Worm (Caenorhabditis elegans) whole organism, early embryonic: ENCODE results near the gene F09E5.7.

Source experiments
- B0310.2 ChIP-seq: sonication (generic microtip); optimal IDR thresholded peaks from 2 replicates; lab custom pipeline; 2016; ENCODE audit warnings: mild to moderate bottlenecking, missing genetic modification characterization, missing compliant biosample characterization
- F13C5.2 ChIP-seq: sonication (generic microtip); optimal IDR thresholded peaks from 2 replicates; lab custom pipeline; 2017; ENCODE audit warnings: mild to moderate bottlenecking, missing genetic modification characterization, inconsistent platforms, missing compliant biosample characterization
- aly-1 ChIP-seq: sonication (generic microtip); optimal IDR thresholded peaks from 2 replicates; lab custom pipeline; 2016; ENCODE audit warnings: missing genetic modification characterization, missing compliant biosample characterization
- ama-1 ChIP-seq: fragments of 150-350 bp; optimal IDR thresholded peaks from 2 replicates; lab custom pipeline; 2014
- ceh-13 ChIP-seq: fragments of 200-800 bp; sonication (Bioruptor generic); optimal IDR thresholded peaks from 2 replicates; lab custom pipeline; 2018; ENCODE audit warnings: mild to moderate bottlenecking, missing genetic modification characterization, missing compliant biosample characterization
- ceh-36 ChIP-seq: sonication (generic microtip); optimal IDR thresholded peaks from 2 replicates; lab custom pipeline; 2016; ENCODE audit warnings: missing genetic modification characterization, inconsistent platforms, missing compliant biosample characterization
- ets-7 ChIP-seq: sonication (generic microtip); optimal IDR thresholded peaks from 2 replicates; lab custom pipeline; 2016; ENCODE audit warnings: missing genotype, missing genetic modification characterization, missing compliant biosample characterization
- flt-1 ChIP-seq: fragments of 200-800 bp; sonication (Bioruptor generic); IDR thresholded peaks from 2 replicates; pipeline ENCODE4 v1.3.6; 2022; ENCODE audit warnings: missing genetic modification characterization, missing compliant biosample characterization
- hmbx-1 ChIP-seq: sonication (generic microtip); optimal IDR thresholded peaks from 2 replicates; lab custom pipeline; 2016; ENCODE audit warnings: mild to moderate bottlenecking, missing genetic modification characterization, missing compliant biosample characterization
- hmg-4 ChIP-seq: fragments of 200-800 bp; sonication (Bioruptor generic); optimal IDR thresholded peaks from 2 replicates; lab custom pipeline; 2018; ENCODE audit warnings: mild to moderate bottlenecking, missing genetic modification characterization, missing compliant biosample characterization
- hnd-1 ChIP-seq: sonication (generic microtip); optimal IDR thresholded peaks from 2 replicates; lab custom pipeline; 2016; ENCODE audit warnings: missing genetic modification characterization, missing compliant biosample characterization
- pes-1 ChIP-seq: fragments of 200-800 bp; sonication (Bioruptor generic); IDR thresholded peaks from 2 replicates; pipeline ENCODE4 v1.3.6; 2022; ENCODE audit warnings: missing genetic modification reagents, missing genetic modification characterization, missing compliant biosample characterization
- scrt-1 ChIP-seq: fragments of 200-800 bp; sonication (Bioruptor generic); IDR thresholded peaks from 2 replicates; pipeline ENCODE4 v1.3.6; 2022; ENCODE audit warnings: missing genetic modification characterization, missing compliant biosample characterization
- sea-1 ChIP-seq: fragments of 200-800 bp; sonication (Bioruptor generic); conservative IDR thresholded peaks from 2 replicates; pipeline ENCODE4 v1.3.6; 2022; ENCODE audit warnings: missing genetic modification characterization, missing compliant biosample characterization
- tbx-11 ChIP-seq: fragments of 200-800 bp; sonication (Bioruptor generic); IDR thresholded peaks from 2 replicates; pipeline ENCODE4 v1.3.6; 2022; ENCODE audit warnings: missing genetic modification characterization, missing compliant biosample characterization
- tbx-37 ChIP-seq: fragments of 200-800 bp; sonication (Bioruptor generic); conservative IDR thresholded peaks from 2 replicates; pipeline ENCODE4 v1.3.6; 2022; ENCODE audit warnings: missing genetic modification reagents, missing genetic modification characterization, missing compliant biosample characterization
- tra-4 ChIP-seq: sonication (generic microtip); optimal IDR thresholded peaks from 2 replicates; lab custom pipeline; 2017; ENCODE audit warnings: missing genetic modification characterization, missing compliant biosample characterization

The F09E5.7 gene

ce11 chrII:5358137-5358745, 6.3 kb downstream of the F09E5.7 start, which contains the start of the genes F09E5.11 and bmy-1:
TSS of gene F09E5.11 (minus strand) at chrII:5358187.
TSS of gene bmy-1 (plus strand) at chrII:5358695.
- TF ChIP-seq F13C5.2 (peak; percentile 61), B0310.2 (no peak), scrt-1 (GFP tag; lab: Robert Waterston, UW) (no peak), tra-4 (no peak), pes-1 (GFP tag; lab: Robert Waterston, UW) (peak; percentile 74), hnd-1 (tag; lab: Kevin White, UChicago) (no peak), ceh-36 (tag; lab: Kevin White, UChicago) (no peak), hmbx-1 (no peak), tbx-11 (GFP tag; lab: Robert Waterston, UW) (0 out of 2 replicates have a peak, but pooled peaks have one; percentile 42), sea-1 (GFP tag; lab: Robert Waterston, UW) (0 out of 2 replicates have a peak, but pooled peaks have one; percentile 23), ets-7 (tag; lab: Kevin White, UChicago) (peak; percentile 23), flt-1 (GFP tag; lab: Robert Waterston, UW) (0 out of 2 replicates have a peak, but pooled peaks have one; percentile 11), tbx-37 (peak; percentile 79), ceh-13 (GFP tag; lab: Kevin White, UChicago) (peak; percentile 21), hmg-4 (GFP tag; lab: Kevin White, UChicago) (peak; percentile 74), aly-1 (no peak), ama-1 (lab: Kevin White, UChicago) (no peak)

- TF ChIP-seq tbx-37 (no peak), tra-4 (no peak), ceh-13 (GFP tag; lab: Kevin White, UChicago) (no peak), aly-1 (no peak), sea-1 (GFP tag; lab: Robert Waterston, UW) (no peak), F13C5.2 (no peak), scrt-1 (GFP tag; lab: Robert Waterston, UW) (no peak), ets-7 (tag; lab: Kevin White, UChicago) (no peak)
Observed at ce11 chrII:5359252-5359651, 7.4 kb downstream of the F09E5.7 start, which contains the start of gene sec-6. TSS of gene sec-6 (plus strand) at chrII:5359552.

- TF ChIP-seq ceh-13 (GFP tag; lab: Kevin White, UChicago) (no peak), F13C5.2 (no peak), B0310.2 (no peak), flt-1 (GFP tag; lab: Robert Waterston, UW) (no peak), hmbx-1 (no peak), hnd-1 (tag; lab: Kevin White, UChicago) (no peak)
Observed at ce11 chrII:5364516-5364915, 12.6 kb downstream of the F09E5.7 start.

ce11 chrII:5365645-5366044, 13.7 kb downstream of the F09E5.7 start, which contains the start of gene F09E5.16:
TSS of gene F09E5.16 (minus strand) at chrII:5365745.
- TF ChIP-seq pes-1 (GFP tag; lab: Robert Waterston, UW) = no peak
- TF ChIP-seq scrt-1 (GFP tag; lab: Robert Waterston, UW) = no peak
- no peak for TF ChIP-seq tra-4
- TF ChIP-seq tbx-11 (GFP tag; lab: Robert Waterston, UW) = no peak
- TF ChIP-seq aly-1 = no peak

- TF ChIP-seq scrt-1 (GFP tag; lab: Robert Waterston, UW) = no peak
Observed at ce11 chrII:5370641-5371040, 18.7 kb downstream of the F09E5.7 start, which contains the start of gene F09E5.12. TSS of gene F09E5.12 (minus strand) at chrII:5370741.

ce11 chrII:5373275-5374047, 21.6 kb downstream of the F09E5.7 start, which contains the start of the genes agt-2 and F09E5.3:
TSS of gene agt-2 (minus strand) at chrII:5373827.
TSS of gene F09E5.3 (plus strand) at chrII:5373997.
- TF ChIP-seq pes-1 (GFP tag; lab: Robert Waterston, UW) (no peak), F13C5.2 (peak; percentile 36), tbx-11 (GFP tag; lab: Robert Waterston, UW) (no peak), tbx-37 (0 out of 2 replicates have a peak, but pooled peaks have one; percentile 27), hmg-4 (GFP tag; lab: Kevin White, UChicago) (peak; percentile 20), hnd-1 (tag; lab: Kevin White, UChicago) (no peak), tra-4 (no peak), flt-1 (GFP tag; lab: Robert Waterston, UW) (0 out of 2 replicates have a peak, but pooled peaks have one; percentile 54)

ce11 chrII:5374967-5375366, 23.1 kb downstream of the F09E5.7 start, which contains the start of gene algn-2:
TSS of gene algn-2 (plus strand) at chrII:5375267.
- TF ChIP-seq ama-1 (lab: Kevin White, UChicago) = no peak
- TF ChIP-seq hmg-4 (GFP tag; lab: Kevin White, UChicago) = no peak
- no peak for TF ChIP-seq pes-1 (GFP tag; lab: Robert Waterston, UW)
- no peak for TF ChIP-seq tbx-37
- TF ChIP-seq ceh-13 (GFP tag; lab: Kevin White, UChicago) = no peak
- TF ChIP-seq F13C5.2 = no peak
- TF ChIP-seq tbx-11 (GFP tag; lab: Robert Waterston, UW) = no peak
- no peak for TF ChIP-seq tra-4
- TF ChIP-seq hnd-1 (tag; lab: Kevin White, UChicago) = no peak
- no peak for TF ChIP-seq ets-7 (tag; lab: Kevin White, UChicago)
- TF ChIP-seq aly-1 = no peak
- TF ChIP-seq ceh-36 (tag; lab: Kevin White, UChicago) = no peak
